Fruit fly (Drosophila melanogaster) whole organism, embryonic: ENCODE measurements around the gene CG31752.

ENCODE experiments used
- Bgb ChIP-seq: fragments of 200-800 bp; sonication (Bioruptor generic); IDR thresholded peaks from 2 replicates; pipeline ENCODE4 v1.3.6; 2022; ENCODE audit warnings: missing biosample characterization, missing genetic modification characterization; ENCODE audit not compliant: partially characterized antibody
- Bteb2 ChIP-seq: fragments of 200-800 bp; sonication (Bioruptor generic); optimal IDR thresholded peaks from 2 replicates; lab custom pipeline; 2016; ENCODE audit warnings: missing biosample characterization, missing genetic modification characterization
- CG11398 ChIP-seq: fragments of 200-800 bp; sonication (Bioruptor generic); optimal IDR thresholded peaks from 2 replicates; lab custom pipeline; 2016; ENCODE audit warnings: missing biosample characterization, missing genetic modification characterization
- CG11504 ChIP-seq: fragments of 200-800 bp; sonication (Bioruptor generic); optimal IDR thresholded peaks from 3 replicates; lab custom pipeline; 2019; ENCODE audit warnings: missing biosample characterization, mild to moderate bottlenecking, missing genetic modification characterization, moderate library complexity
- CG1233 ChIP-seq: fragments of 200-800 bp; sonication (Bioruptor generic); optimal IDR thresholded peaks from 4 replicates; lab custom pipeline; 2018; ENCODE audit warnings: missing biosample characterization, mild to moderate bottlenecking, missing genetic modification characterization
- CG13775 ChIP-seq: fragments of 200-800 bp; sonication (Bioruptor generic); optimal IDR thresholded peaks from 3 replicates; lab custom pipeline; 2017; ENCODE audit warnings: missing biosample characterization, mild to moderate bottlenecking, missing genetic modification characterization
- CG15696 ChIP-seq: fragments of 200-800 bp; sonication (Bioruptor generic); optimal IDR thresholded peaks from 2 replicates; lab custom pipeline; 2019; ENCODE audit warnings: missing biosample characterization, mild to moderate bottlenecking, missing genetic modification characterization, moderate library complexity
- CG17568 ChIP-seq: fragments of 200-800 bp; sonication (Bioruptor generic); optimal IDR thresholded peaks from 2 replicates; lab custom pipeline; 2018; ENCODE audit warnings: missing biosample characterization, mild to moderate bottlenecking, missing genetic modification characterization, moderate library complexity
- CG17802 ChIP-seq: fragments of 200-800 bp; sonication (Bioruptor generic); optimal IDR thresholded peaks from 2 replicates; lab custom pipeline; 2018; ENCODE audit warnings: missing biosample characterization, mild to moderate bottlenecking, missing genetic modification characterization, moderate library complexity
- CG30020 ChIP-seq: fragments of 200-800 bp; optimal IDR thresholded peaks from 2 replicates; lab custom pipeline; 2019; ENCODE audit warnings: missing biosample characterization, mild to moderate bottlenecking, missing genetic modification characterization, moderate library complexity
- CG3065 ChIP-seq: fragments of 200-800 bp; sonication (Bioruptor generic); optimal IDR thresholded peaks from 2 replicates; lab custom pipeline; 2016; ENCODE audit warnings: missing biosample characterization, missing genetic modification characterization
- CG32532 ChIP-seq: fragments of 200-800 bp; sonication (Bioruptor generic); IDR thresholded peaks from 2 replicates; pipeline ENCODE4 v1.3.6; 2022; ENCODE audit warnings: missing biosample characterization, missing genetic modification characterization
- CG3281 ChIP-seq: fragments of 200-800 bp; sonication (Bioruptor generic); optimal IDR thresholded peaks from 3 replicates; lab custom pipeline; 2017; ENCODE audit warnings: missing biosample characterization, mild to moderate bottlenecking, missing genetic modification characterization
- CG34224 ChIP-seq: fragments of 200-800 bp; sonication (Bioruptor generic); IDR thresholded peaks from 3 replicates; pipeline ENCODE4 v1.3.6; 2022; ENCODE audit warnings: missing biosample characterization, missing genetic modification characterization; ENCODE audit not compliant: partially characterized antibody
- CG34422 ChIP-seq: fragments of 200-800 bp; sonication (Bioruptor generic); IDR thresholded peaks from 3 replicates; pipeline ENCODE4 v1.3.6; 2022; ENCODE audit warnings: missing biosample characterization, missing genetic modification characterization
- CG7357 ChIP-seq: fragments of 200-800 bp; sonication (Bioruptor generic); IDR thresholded peaks from 3 replicates; pipeline ENCODE4 v1.3.6; 2022; ENCODE audit warnings: missing biosample characterization, missing genetic modification characterization
- CG9609 ChIP-seq: fragments of 200-800 bp; sonication (Bioruptor generic); optimal IDR thresholded peaks from 3 replicates; lab custom pipeline; 2016; ENCODE audit warnings: missing biosample characterization, missing genetic modification characterization
- CG9797 ChIP-seq: fragments of 200-800 bp; sonication (Bioruptor generic); optimal IDR thresholded peaks from 3 replicates; lab custom pipeline; 2018; ENCODE audit warnings: missing biosample characterization, mild to moderate bottlenecking, missing genetic modification characterization
- D19B ChIP-seq: fragments of 200-800 bp; sonication (Bioruptor generic); optimal IDR thresholded peaks from 2 replicates; lab custom pipeline; 2017; ENCODE audit warnings: missing biosample characterization, mild to moderate bottlenecking, missing genetic modification characterization
- Hand ChIP-seq: fragments of 200-800 bp; sonication (Bioruptor generic); optimal IDR thresholded peaks from 2 replicates; lab custom pipeline; 2017; ENCODE audit warnings: mild to moderate bottlenecking, missing biosample characterization, missing genetic modification reagents, missing genetic modification characterization
- Hr3 ChIP-seq: fragments of 200-800 bp; sonication (Bioruptor generic); optimal IDR thresholded peaks from 3 replicates; lab custom pipeline; 2016; ENCODE audit warnings: missing biosample characterization, missing genetic modification characterization
- Hr51 ChIP-seq, 2 experiments: fragments of 200-800 bp; sonication (Bioruptor generic); optimal IDR thresholded peaks; 2 replicates in 1 of 2; 3 replicates in 1 of 2; lab custom pipeline; 2016 to 2018; ENCODE audit warnings: missing biosample characterization in 2 of 2, missing genetic modification characterization in 2 of 2, mild to moderate bottlenecking in 1 of 2, moderate library complexity in 1 of 2
- NC2β ChIP-seq: fragments of 200-800 bp; sonication (Bioruptor generic); optimal IDR thresholded peaks from 2 replicates; lab custom pipeline; 2016; ENCODE audit warnings: missing biosample characterization, missing genetic modification characterization
- Optix ChIP-seq: fragments of 200-800 bp; sonication (Bioruptor generic); IDR thresholded peaks from 3 replicates; pipeline ENCODE4 v1.3.6; 2022; ENCODE audit warnings: missing biosample characterization, missing genetic modification characterization
- Sin3A ChIP-seq: fragments of >200 bp; optimal IDR thresholded peaks from 2 replicates; lab custom pipeline; 2018
- Xrp1 ChIP-seq: fragments of 200-800 bp; sonication (Bioruptor generic); IDR thresholded peaks from 2 replicates; pipeline ENCODE4 v1.3.6; 2022; ENCODE audit warnings: missing biosample characterization, missing genetic modification characterization
- ac ChIP-seq: fragments of 200-800 bp; sonication (Bioruptor generic); optimal IDR thresholded peaks from 3 replicates; lab custom pipeline; 2017; ENCODE audit warnings: missing biosample characterization, mild to moderate bottlenecking, missing genetic modification characterization
- amos ChIP-seq: fragments of 200-800 bp; sonication (Bioruptor generic); IDR thresholded peaks from 2 replicates; pipeline ENCODE4 v1.3.6; 2022; ENCODE audit warnings: missing biosample characterization, missing genetic modification characterization; ENCODE audit not compliant: partially characterized antibody
- az2 ChIP-seq: fragments of 200-800 bp; sonication (Bioruptor generic); optimal IDR thresholded peaks from 3 replicates; lab custom pipeline; 2016; ENCODE audit warnings: missing biosample characterization, missing genetic modification characterization
- bigmax ChIP-seq: fragments of 200-800 bp; sonication (Bioruptor generic); optimal IDR thresholded peaks from 2 replicates; lab custom pipeline; 2018; ENCODE audit warnings: missing biosample characterization, mild to moderate bottlenecking, missing genetic modification characterization
- cad ChIP-seq: fragments of >200 bp; optimal IDR thresholded peaks from 2 replicates; lab custom pipeline; 2017; ENCODE audit warnings: missing biosample characterization, missing genetic modification characterization
- caup ChIP-seq: fragments of 200-800 bp; sonication (Bioruptor generic); optimal IDR thresholded peaks from 3 replicates; lab custom pipeline; 2017; ENCODE audit warnings: missing biosample characterization, mild to moderate bottlenecking, missing genetic modification characterization, moderate library complexity; ENCODE audit not compliant: severe bottlenecking
- corto ChIP-seq: fragments of 200-800 bp; sonication (Bioruptor generic); optimal IDR thresholded peaks from 2 replicates; lab custom pipeline; 2016; ENCODE audit warnings: missing biosample characterization, mild to moderate bottlenecking, missing genetic modification characterization, moderate library complexity
- crp ChIP-seq, 2 experiments: fragments of 200-800 bp; sonication (Bioruptor generic); optimal IDR thresholded peaks; 2 replicates in 1 of 2; 3 replicates in 1 of 2; lab custom pipeline; 2017; ENCODE audit warnings: missing biosample characterization in 2 of 2, missing genetic modification characterization in 2 of 2, mild to moderate bottlenecking in 1 of 2, moderate library complexity in 1 of 2
- emc ChIP-seq: fragments of 200-800 bp; sonication (Bioruptor generic); optimal IDR thresholded peaks from 2 replicates; lab custom pipeline; 2016; ENCODE audit warnings: missing biosample characterization, missing genetic modification characterization
- grau ChIP-seq: fragments of 200-800 bp; optimal IDR thresholded peaks from 3 replicates; lab custom pipeline; 2019; ENCODE audit warnings: missing biosample characterization, mild to moderate bottlenecking, missing genetic modification characterization, moderate library complexity
- grn ChIP-seq: fragments of 200-800 bp; sonication (Bioruptor generic); optimal IDR thresholded peaks from 3 replicates; lab custom pipeline; 2017; ENCODE audit warnings: missing biosample characterization, missing genetic modification characterization
- gsb-n ChIP-seq: fragments of 200-800 bp; sonication (Bioruptor generic); optimal IDR thresholded peaks from 3 replicates; lab custom pipeline; 2018; ENCODE audit warnings: missing biosample characterization, mild to moderate bottlenecking, missing genetic modification characterization
- inv ChIP-seq: fragments of 200-800 bp; sonication (Bioruptor generic); IDR thresholded peaks from 2 replicates; pipeline ENCODE4 v1.3.6; 2022; ENCODE audit warnings: missing biosample characterization, missing genetic modification characterization; ENCODE audit not compliant: partially characterized antibody
- jigr1 ChIP-seq: fragments of 200-800 bp; sonication (Bioruptor generic); IDR thresholded peaks from 3 replicates; pipeline ENCODE4 v1.3.6; 2022; ENCODE audit warnings: missing biosample characterization, missing genetic modification characterization
- klu ChIP-seq: fragments of 200-800 bp; sonication (Bioruptor generic); IDR thresholded peaks from 2 replicates; pipeline ENCODE4 v1.3.6; 2022; ENCODE audit warnings: missing biosample characterization, missing genetic modification characterization
- maf-S ChIP-seq: fragments of 200-800 bp; sonication (Bioruptor generic); optimal IDR thresholded peaks from 2 replicates; lab custom pipeline; 2016; ENCODE audit warnings: missing biosample characterization, missing genetic modification characterization
- pros ChIP-seq: fragments of 200-800 bp; sonication (Bioruptor generic); optimal IDR thresholded peaks from 3 replicates; lab custom pipeline; 2019; ENCODE audit warnings: missing biosample characterization, mild to moderate bottlenecking, missing genetic modification characterization, moderate library complexity
- sens ChIP-seq: fragments of 200-800 bp; sonication (Bioruptor generic); peaks from one replicate; lab custom pipeline; 2016; ENCODE audit warnings: missing biosample characterization, missing genetic modification characterization
- shn ChIP-seq: fragments of 200-800 bp; sonication (Bioruptor generic); optimal IDR thresholded peaks from 3 replicates; lab custom pipeline; 2016; ENCODE audit warnings: missing biosample characterization, missing genetic modification characterization
- sisA ChIP-seq: fragments of 200-800 bp; sonication (Bioruptor generic); IDR thresholded peaks from 2 replicates; pipeline ENCODE4 v1.3.6; 2022; ENCODE audit warnings: missing biosample characterization, missing genetic modification characterization
- slp2 ChIP-seq: fragments of 200-800 bp; sonication (Bioruptor generic); optimal IDR thresholded peaks from 2 replicates; lab custom pipeline; 2016; ENCODE audit warnings: missing biosample characterization, missing genetic modification characterization
- stwl ChIP-seq: fragments of 200-800 bp; sonication (Bioruptor generic); optimal IDR thresholded peaks from 3 replicates; lab custom pipeline; 2018; ENCODE audit warnings: missing biosample characterization, mild to moderate bottlenecking, missing genetic modification characterization, moderate library complexity
- z ChIP-seq: fragments of 200-800 bp; sonication (Bioruptor generic); IDR thresholded peaks from 3 replicates; pipeline ENCODE4 v1.3.6; 2022; ENCODE audit warnings: missing biosample characterization, missing genetic modification characterization

CG31752 gene

dm6 chr2L:18809486-18809885 is 31.6 kb downstream of the CG31752 start (continued):
- TF ChIP-seq pros (GFP tag; lab: Kevin White, UChicago) (peak; percentile 10), shn (GFP tag; lab: Kevin White, UChicago) (no peak), CG17568 (GFP tag; lab: Kevin White, UChicago) (no peak)

dm6 chr2L:18808754-18809329 is 32.3 kb downstream of the CG31752 start:
- TF ChIP-seq sens (GFP tag; lab: Kevin White, UChicago) = peak; percentile 65
- TF ChIP-seq CG1233 (GFP tag; lab: Kevin White, UChicago) = no peak
- no peak for TF ChIP-seq CG32532
- TF ChIP-seq ac (GFP tag; lab: Kevin White, UChicago) = peak; percentile 4
- TF ChIP-seq Sin3A (lab: Kevin White, UChicago) = no peak
- no peak for TF ChIP-seq pros (GFP tag; lab: Kevin White, UChicago)
- no peak for TF ChIP-seq CG34422 (GFP tag; lab: Robert Waterston, UW)
- no peak for TF ChIP-seq Hand (GFP tag; lab: Kevin White, UChicago)
- TF ChIP-seq corto = no peak
- TF ChIP-seq jigr1 = no peak
- no peak for TF ChIP-seq CG30020
- TF ChIP-seq Hr51 (GFP tag; optimal IDR thresholded peaks at IDR 0.05; lab: Kevin White, UChicago) = peak in 1 of 2 experiments; percentile 4
- no peak for TF ChIP-seq CG9609
- no peak for TF ChIP-seq CG3065
- TF ChIP-seq CG13775 (GFP tag; lab: Kevin White, UChicago) = no peak
- TF ChIP-seq az2 = peak; percentile 20
- TF ChIP-seq emc (GFP tag; lab: Kevin White, UChicago) = no peak
- TF ChIP-seq D19B = no peak
- no peak for TF ChIP-seq cad
- TF ChIP-seq stwl (tag; lab: Kevin White, UChicago) = no peak
- TF ChIP-seq crp (GFP tag; optimal IDR thresholded peaks at IDR 0.05; lab: Kevin White, UChicago) = no peak
- no peak for TF ChIP-seq NC2β
- no peak for TF ChIP-seq Optix (GFP tag; lab: Robert Waterston, UW)
- TF ChIP-seq inv = no peak
- no peak for TF ChIP-seq maf-S (GFP tag; lab: Kevin White, UChicago)
- peak; percentile 47 for TF ChIP-seq CG11504
- TF ChIP-seq CG3281 (GFP tag; lab: Kevin White, UChicago) = no peak
- no peak for TF ChIP-seq bigmax (GFP tag; lab: Kevin White, UChicago)
- TF ChIP-seq CG34224 (GFP tag; lab: Robert Waterston, UW) = no peak
- TF ChIP-seq slp2 (GFP tag; lab: Kevin White, UChicago) = no peak
- no peak for TF ChIP-seq CG9797 (GFP tag; lab: Kevin White, UChicago)
- TF ChIP-seq sisA (GFP tag; lab: Robert Waterston, UW) = no peak
- TF ChIP-seq Bgb = no peak
- peak; percentile 61 for TF ChIP-seq Xrp1 (GFP tag; lab: Robert Waterston, UW)
- no peak for TF ChIP-seq z (GFP tag; lab: Robert Waterston, UW)
- TF ChIP-seq caup (GFP tag; lab: Kevin White, UChicago) = no peak
- no peak for TF ChIP-seq CG11398
- TF ChIP-seq gsb-n (tag; lab: Kevin White, UChicago) = no peak
- TF ChIP-seq Hr3 (GFP tag; lab: Kevin White, UChicago) = no peak
- TF ChIP-seq CG7357 = no peak
- TF ChIP-seq klu (GFP tag; lab: Robert Waterston, UW) = no peak
- TF ChIP-seq Bteb2 (GFP tag; lab: Kevin White, UChicago) = no peak
- TF ChIP-seq grn = no peak
- peak; percentile 23 for TF ChIP-seq grau (tag; lab: Kevin White, UChicago)
- peak; percentile 3 for TF ChIP-seq CG15696 (tag; lab: Kevin White, UChicago)
- no peak for TF ChIP-seq amos (GFP tag; lab: Robert Waterston, UW)
- TF ChIP-seq CG17802 = no peak
